Fruit fly (Drosophila melanogaster): ENCODE measurements around the gene CCT3.

The CCT3 gene

DNA sequence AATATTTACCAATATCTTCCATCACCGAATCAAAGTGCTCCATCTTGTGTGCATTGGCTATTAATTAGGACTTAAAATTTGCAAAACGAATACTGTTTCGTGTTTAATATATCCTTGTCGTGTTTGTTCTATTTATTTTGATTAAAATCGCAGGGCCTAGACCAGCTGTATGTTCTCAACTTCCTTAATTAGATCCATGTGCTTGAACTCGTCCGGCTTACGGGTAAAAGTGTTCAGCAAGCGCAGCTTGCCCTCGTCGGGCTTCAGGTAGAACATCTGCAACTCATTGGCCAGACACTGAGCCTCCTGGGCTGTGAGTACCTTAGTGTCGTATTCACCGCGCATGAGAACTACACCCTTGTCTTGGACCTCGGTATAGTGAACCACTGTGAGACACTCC, 34.1 kb upstream of the CCT3 start, which contains the start of gene CG12783:
TSS of gene CG12783 (minus strand) at position 101 of the 400 bp plus-strand sequence.
- no peak for TF ChIP-seq Pif1B (GFP tag; optimal IDR thresholded peaks at IDR 0.05)
- no peak for TF ChIP-seq CG12605 (GFP tag; IDR thresholded peaks at IDR 0.05)
- TF ChIP-seq CG8159 (tag; optimal IDR thresholded peaks at IDR 0.05): no peak
- no peak for TF ChIP-seq rn (GFP tag; IDR thresholded peaks at IDR 0.05)
- TF ChIP-seq Ets98B (GFP tag; IDR thresholded peaks at IDR 0.05): no peak
- no peak for TF ChIP-seq CG10348 (GFP tag; IDR thresholded peaks at IDR 0.05)
- TF ChIP-seq Snoo (tag; optimal IDR thresholded peaks at IDR 0.05): no peak
- no peak for TF ChIP-seq fd96Ca (GFP tag; IDR thresholded peaks at IDR 0.05)
- TF ChIP-seq gl (tag; optimal IDR thresholded peaks at IDR 0.05): no peak
- no peak for TF ChIP-seq CG14655 (GFP tag; optimal IDR thresholded peaks at IDR 0.05)
- no peak for TF ChIP-seq D1 (tag; optimal IDR thresholded peaks at IDR 0.05)
- TF ChIP-seq CG15710 (tag; optimal IDR thresholded peaks at IDR 0.05): no peak
- TF ChIP-seq EcR (GFP tag; optimal IDR thresholded peaks at IDR 0.05): no peak
- TF ChIP-seq CG4496 (GFP tag; IDR thresholded peaks at IDR 0.05): no peak
- no peak for TF ChIP-seq CG9948 (tag; optimal IDR thresholded peaks at IDR 0.05)
- no peak for TF ChIP-seq CG13204 (GFP tag; optimal IDR thresholded peaks at IDR 0.05)
- TF ChIP-seq CG34367 (tag; optimal IDR thresholded peaks at IDR 0.05): no peak

DNA sequence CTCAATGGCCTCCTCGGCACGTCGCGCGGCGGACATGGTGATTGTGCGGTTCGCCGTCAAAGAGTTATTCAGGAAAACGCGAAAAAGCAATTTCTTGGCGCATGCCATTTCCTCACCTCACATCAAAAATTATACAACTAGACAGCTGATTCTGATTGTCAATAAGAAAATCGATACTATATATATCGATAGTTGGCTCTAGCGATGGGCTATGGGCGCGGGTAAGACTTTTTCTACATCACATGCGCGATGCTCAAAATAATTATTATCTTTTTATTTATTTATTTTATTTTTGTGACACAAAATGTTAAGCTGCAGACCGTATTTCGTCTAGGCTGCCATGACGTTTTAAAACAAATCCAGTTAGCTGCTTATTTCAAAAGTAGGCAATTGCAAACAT, 33.2 kb upstream of the CCT3 start, which contains the start of gene CG10340:
TSS of gene CG10340 (minus strand) at position 151 of the 400 bp plus-strand sequence.
- TF ChIP-seq D1 (tag; optimal IDR thresholded peaks at IDR 0.05): peak; percentile 78
- TF ChIP-seq fd96Ca (GFP tag; IDR thresholded peaks at IDR 0.05): no peak

DNA sequence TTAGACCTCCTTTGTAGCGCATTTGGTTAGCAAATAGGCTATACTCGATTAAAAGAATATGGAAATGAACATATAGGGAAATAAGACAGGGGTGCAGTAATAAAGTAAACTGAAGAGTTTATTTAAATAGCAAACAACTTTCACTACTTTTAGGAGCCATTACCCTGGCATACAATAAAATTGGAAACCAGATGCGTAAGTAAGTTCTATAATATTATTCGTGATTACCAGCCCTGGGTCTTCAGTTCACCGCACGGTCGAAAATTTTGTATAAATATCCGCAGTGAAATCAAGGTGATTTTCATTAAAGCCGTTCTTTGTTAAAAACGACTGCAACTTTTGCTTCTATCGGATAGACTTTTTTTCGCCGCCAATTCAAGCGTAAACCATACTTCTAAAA, 32.4 kb upstream of the CCT3 start, which contains the start of gene CG17562:
TSS of gene CG17562 (plus strand) at position 301 of the 400 bp plus-strand sequence.
- TF ChIP-seq CG15710 (tag; optimal IDR thresholded peaks at IDR 0.05) (no peak), fd96Ca (GFP tag; IDR thresholded peaks at IDR 0.05) (no peak), EcR (GFP tag; optimal IDR thresholded peaks at IDR 0.05) (no peak), CG12605 (GFP tag; IDR thresholded peaks at IDR 0.05) (no peak), Pif1B (GFP tag; optimal IDR thresholded peaks at IDR 0.05) (no peak), Pif1A (GFP tag; optimal IDR thresholded peaks at IDR 0.05) (no peak), CG8301 (tag; optimal IDR thresholded peaks at IDR 0.05) (no peak), Ets98B (GFP tag; IDR thresholded peaks at IDR 0.05) (no peak), CG10348 (GFP tag; IDR thresholded peaks at IDR 0.05) (no peak), Snoo (tag; optimal IDR thresholded peaks at IDR 0.05) (no peak), gl (tag; optimal IDR thresholded peaks at IDR 0.05) (no peak), CG17806 (tag; optimal IDR thresholded peaks at IDR 0.05) (no peak), CG8159 (tag; optimal IDR thresholded peaks at IDR 0.05) (no peak), CG32121 (GFP tag; IDR thresholded peaks at IDR 0.05) (no peak), CG34367 (tag; optimal IDR thresholded peaks at IDR 0.05) (no peak), CG9948 (tag; optimal IDR thresholded peaks at IDR 0.05) (no peak), CG14655 (GFP tag; optimal IDR thresholded peaks at IDR 0.05) (no peak), CG4496 (GFP tag; IDR thresholded peaks at IDR 0.05) (no peak), D1 (tag; optimal IDR thresholded peaks at IDR 0.05) (no peak)

DNA sequence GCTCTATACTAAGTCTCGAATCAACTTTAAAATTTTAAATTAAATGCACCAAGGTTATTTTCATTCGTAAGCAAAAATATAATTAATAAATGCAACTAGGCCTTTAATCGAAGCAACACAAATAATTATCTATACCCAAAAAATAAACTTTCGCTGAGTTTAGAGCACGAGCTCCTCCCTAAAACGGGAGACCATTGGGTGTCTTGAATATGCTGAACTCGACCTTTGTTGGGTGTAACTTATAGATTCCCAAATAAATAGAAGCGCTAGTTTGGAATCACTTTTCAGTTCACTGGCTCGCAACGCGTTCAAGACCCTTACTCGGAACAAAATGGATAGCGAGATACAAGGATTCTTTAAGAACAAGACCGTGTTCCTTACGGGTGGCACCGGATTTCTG, 29.8 kb upstream of the CCT3 start, which contains the start of gene CG17560:
TSS of gene CG17560 (plus strand) at position 301 of the 400 bp plus-strand sequence.
- TF ChIP-seq CG8301 (tag; optimal IDR thresholded peaks at IDR 0.05): no peak
- no peak for TF ChIP-seq CG10348 (GFP tag; IDR thresholded peaks at IDR 0.05)
- TF ChIP-seq fd96Ca (GFP tag; IDR thresholded peaks at IDR 0.05): no peak
- TF ChIP-seq Pif1B (GFP tag; optimal IDR thresholded peaks at IDR 0.05): no peak
- TF ChIP-seq CG9948 (tag; optimal IDR thresholded peaks at IDR 0.05): no peak
- TF ChIP-seq CG8159 (tag; optimal IDR thresholded peaks at IDR 0.05): no peak
- no peak for TF ChIP-seq CG14655 (GFP tag; optimal IDR thresholded peaks at IDR 0.05)
- no peak for TF ChIP-seq CG12605 (GFP tag; IDR thresholded peaks at IDR 0.05)
- no peak for TF ChIP-seq CG13204 (GFP tag; optimal IDR thresholded peaks at IDR 0.05)
- TF ChIP-seq CG15710 (tag; optimal IDR thresholded peaks at IDR 0.05): no peak
- TF ChIP-seq EcR (GFP tag; optimal IDR thresholded peaks at IDR 0.05): no peak
- TF ChIP-seq D1 (tag; optimal IDR thresholded peaks at IDR 0.05): no peak
- TF ChIP-seq Pif1A (GFP tag; optimal IDR thresholded peaks at IDR 0.05): no peak

DNA sequence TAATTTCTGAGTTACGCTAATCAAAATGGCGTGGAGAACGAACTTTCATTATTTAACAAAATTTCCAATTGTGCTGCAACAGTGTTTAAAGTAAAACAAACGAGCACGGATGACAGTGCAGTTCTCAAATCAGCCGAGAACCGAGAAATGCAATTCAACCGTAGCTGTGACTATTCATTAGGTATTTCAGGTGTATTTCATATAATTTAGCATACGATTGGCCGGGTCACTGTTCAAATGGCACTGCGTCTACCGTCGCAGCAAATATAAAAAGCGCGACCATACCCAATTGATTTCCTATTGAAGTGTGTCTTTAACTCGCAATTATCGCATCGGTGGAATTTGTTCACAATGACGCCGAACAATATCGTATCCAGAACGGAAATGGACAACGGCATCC, 26.9 kb upstream of the CCT3 start, which contains the start of gene CG14893:
TSS of gene CG14893 (plus strand) at position 301 of the 400 bp plus-strand sequence.
- TF ChIP-seq CG8159 (tag; optimal IDR thresholded peaks at IDR 0.05): no peak

DNA sequence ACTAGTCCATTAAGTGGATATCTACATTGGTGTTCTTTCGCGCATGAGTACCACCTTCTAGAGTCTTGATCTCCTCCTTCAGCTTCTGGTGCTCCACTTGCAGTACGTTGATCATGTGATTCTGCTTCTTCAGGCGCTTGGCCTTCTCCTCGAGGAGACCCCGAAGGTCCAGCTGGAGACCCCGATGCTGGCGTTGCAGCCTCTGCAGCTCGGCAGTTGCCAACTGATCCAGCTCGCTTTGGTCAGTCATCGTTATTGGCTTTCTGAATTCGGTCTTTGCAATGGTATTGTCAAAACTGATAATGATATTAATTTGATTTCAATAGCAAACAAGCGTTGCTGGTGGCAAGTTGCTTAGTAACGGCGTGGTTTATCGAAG, 23.0 kb upstream of the CCT3 start, which contains the start of gene Ccdc114:
TSS of gene Ccdc114 (minus strand) at position 347 of the 379 bp plus-strand sequence.
- TF ChIP-seq CG12605 (GFP tag; IDR thresholded peaks at IDR 0.05): no peak
- TF ChIP-seq CG9948 (tag; optimal IDR thresholded peaks at IDR 0.05): no peak
- TF ChIP-seq fd96Ca (GFP tag; IDR thresholded peaks at IDR 0.05): no peak
- no peak for TF ChIP-seq CG8159 (tag; optimal IDR thresholded peaks at IDR 0.05)

DNA sequence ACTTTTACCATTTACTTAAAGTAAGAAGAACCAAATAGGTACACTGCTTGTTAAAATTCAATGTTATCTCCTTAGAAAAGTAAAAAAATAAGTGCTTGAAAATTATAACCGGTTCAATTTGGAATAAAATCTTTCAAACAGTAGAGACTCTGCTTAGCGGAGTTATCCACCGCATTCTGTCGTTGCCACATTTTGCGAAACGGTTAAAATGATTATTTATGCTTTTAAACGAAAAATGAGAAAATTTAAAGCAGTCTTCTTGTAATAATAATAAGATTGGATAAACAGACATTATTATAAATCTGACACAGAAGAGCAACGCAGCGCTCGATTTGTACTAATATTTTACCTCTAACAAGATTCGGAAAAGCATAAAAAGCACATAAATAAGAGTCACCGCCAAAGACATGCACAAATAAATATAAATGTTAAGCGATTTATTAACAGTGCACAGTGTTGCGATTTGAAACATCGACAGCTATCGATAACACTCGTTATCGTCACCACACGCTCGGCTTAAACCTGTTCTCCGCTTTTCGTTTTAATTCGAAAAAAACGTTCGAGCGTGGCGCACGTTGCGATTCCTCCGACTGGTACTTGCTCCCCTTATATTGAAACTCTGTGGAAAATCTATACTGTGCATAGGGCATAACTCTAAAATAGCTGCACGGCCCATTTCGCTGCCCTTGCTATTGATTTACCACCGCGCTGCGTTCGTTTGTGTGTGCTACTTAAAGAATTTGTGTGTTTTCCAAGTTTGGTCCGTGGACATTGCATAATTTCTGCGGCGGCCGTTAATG, 22.5 kb upstream of the CCT3 start, which contains the start of gene Fas1:
TSS of gene Fas1 (plus strand) at position 489 of the 800 bp plus-strand sequence.
- 0 out of 2 replicates have a peak, but pooled peaks have one; percentile 12 for TF ChIP-seq Ets98B (GFP tag; IDR thresholded peaks at IDR 0.05)
- 0 out of 3 replicates have a peak, but pooled peaks have one; percentile 36 for TF ChIP-seq fd96Ca (GFP tag; IDR thresholded peaks at IDR 0.05)
- no peak for TF ChIP-seq CG13204 (GFP tag; optimal IDR thresholded peaks at IDR 0.05)
